Fruit fly (Drosophila melanogaster) whole organism, embryonic: ENCODE results near the gene G6P.
A peak's percentile ranks its signal among the peaks of the same experiment; 100 is the strongest.

Experiments used
- ATbp ChIP-seq: fragments of 200-800 bp; sonication (Bioruptor generic); optimal IDR thresholded peaks from 2 replicates; lab custom pipeline; 2017; ENCODE audit warnings: missing biosample characterization, mild to moderate bottlenecking, missing genetic modification characterization, missing genetic modification reagents
- CG11456 ChIP-seq: fragments of 200-800 bp; sonication (Bioruptor generic); IDR thresholded peaks from 3 replicates; pipeline ENCODE4 v1.3.6; 2022; ENCODE audit warnings: missing biosample characterization, missing genetic modification characterization
- CG12219 ChIP-seq: fragments of 200-800 bp; sonication (Bioruptor generic); optimal IDR thresholded peaks from 3 replicates; lab custom pipeline; 2018; ENCODE audit warnings: missing biosample characterization, mild to moderate bottlenecking, missing genetic modification characterization
- CG12299 ChIP-seq: fragments of 200-800 bp; sonication (Bioruptor generic); optimal IDR thresholded peaks from 2 replicates; lab custom pipeline; 2018; ENCODE audit warnings: missing biosample characterization, mild to moderate bottlenecking, missing genetic modification characterization
- CG14014 ChIP-seq: fragments of 200-800 bp; sonication (Bioruptor generic); IDR thresholded peaks from 2 replicates; pipeline ENCODE4 v1.3.6; 2022; ENCODE audit warnings: missing biosample characterization, missing genetic modification characterization
- CG1647 ChIP-seq: fragments of 200-800 bp; sonication (Bioruptor generic); optimal IDR thresholded peaks from 3 replicates; lab custom pipeline; 2016; ENCODE audit warnings: missing biosample characterization, missing genetic modification characterization
- CG17612 ChIP-seq: fragments of 200-800 bp; sonication (Bioruptor generic); IDR thresholded peaks from 2 replicates; pipeline ENCODE4 v1.3.6; 2022; ENCODE audit warnings: missing biosample characterization, missing genetic modification characterization
- CG17829 ChIP-seq: fragments of 200-800 bp; optimal IDR thresholded peaks from 2 replicates; lab custom pipeline; 2019; ENCODE audit warnings: missing biosample characterization, mild to moderate bottlenecking, missing genetic modification characterization, moderate library complexity
- CG18011 ChIP-seq: fragments of 200-800 bp; sonication (Bioruptor generic); optimal IDR thresholded peaks from 2 replicates; lab custom pipeline; 2017; ENCODE audit warnings: missing biosample characterization, missing genetic modification characterization, mild to moderate bottlenecking, moderate library complexity, missing genotype
- CG1832 ChIP-seq: fragments of 200-800 bp; sonication (Bioruptor generic); optimal IDR thresholded peaks from 2 replicates; lab custom pipeline; 2017; ENCODE audit warnings: missing biosample characterization, mild to moderate bottlenecking, missing genetic modification characterization, inconsistent platforms
- CG18476 ChIP-seq: fragments of 200-800 bp; sonication (Bioruptor generic); optimal IDR thresholded peaks from 2 replicates; lab custom pipeline; 2016; ENCODE audit warnings: missing biosample characterization, mild to moderate bottlenecking, missing genetic modification characterization
- CG2202 ChIP-seq: fragments of 200-800 bp; sonication (Bioruptor generic); optimal IDR thresholded peaks from 2 replicates; lab custom pipeline; 2018; ENCODE audit warnings: missing biosample characterization, mild to moderate bottlenecking, missing genetic modification characterization
- CG31441 ChIP-seq: fragments of 200-800 bp; sonication (Bioruptor generic); IDR thresholded peaks from 2 replicates; pipeline ENCODE4 v1.3.6; 2022; ENCODE audit warnings: missing biosample characterization, missing genetic modification characterization
- CG32532 ChIP-seq: fragments of 200-800 bp; sonication (Bioruptor generic); IDR thresholded peaks from 2 replicates; pipeline ENCODE4 v1.3.6; 2022; ENCODE audit warnings: missing biosample characterization, missing genetic modification characterization
- CG3847 ChIP-seq: fragments of 200-800 bp; sonication (Bioruptor generic); IDR thresholded peaks from 2 replicates; pipeline ENCODE4 v1.3.6; 2022; ENCODE audit warnings: missing biosample characterization, missing genetic modification characterization
- CG42726 ChIP-seq: fragments of 200-800 bp; sonication (Bioruptor generic); IDR thresholded peaks from 2 replicates; pipeline ENCODE4 v1.3.6; 2022; ENCODE audit warnings: missing biosample characterization, missing genetic modification characterization; ENCODE audit not compliant: partially characterized antibody
- CG4404 ChIP-seq: fragments of 200-800 bp; sonication (Bioruptor generic); IDR thresholded peaks from 2 replicates; pipeline ENCODE4 v1.3.6; 2022; ENCODE audit warnings: missing biosample characterization, missing genetic modification characterization
- CG6175 ChIP-seq: fragments of 200-800 bp; sonication (Bioruptor generic); IDR thresholded peaks from 3 replicates; pipeline ENCODE4 v1.3.6; 2022; ENCODE audit warnings: missing biosample characterization, missing genetic modification characterization
- CG7963 ChIP-seq: fragments of 200-800 bp; sonication (Bioruptor generic); IDR thresholded peaks from 3 replicates; pipeline ENCODE4 v1.3.6; 2022; ENCODE audit warnings: missing biosample characterization, missing genetic modification characterization; ENCODE audit not compliant: partially characterized antibody
- CG8290 ChIP-seq, 3 experiments: fragments of 200-800 bp; sonication (Bioruptor generic); optimal IDR thresholded peaks; 2 replicates each; lab custom pipeline; 2016 to 2019; ENCODE audit warnings: missing biosample characterization in 3 of 3, missing genetic modification characterization in 3 of 3, mild to moderate bottlenecking in 2 of 3, moderate library complexity in 1 of 3
- CG8388 ChIP-seq: fragments of 200-800 bp; sonication (Bioruptor generic); optimal IDR thresholded peaks from 2 replicates; lab custom pipeline; 2019; ENCODE audit warnings: missing biosample characterization, mild to moderate bottlenecking, missing genetic modification characterization, moderate library complexity
- CG8478 ChIP-seq: fragments of >200 bp; optimal IDR thresholded peaks from 2 replicates; lab custom pipeline; 2018
- CG9437 ChIP-seq: fragments of 200-800 bp; sonication (Bioruptor generic); optimal IDR thresholded peaks from 2 replicates; lab custom pipeline; 2018; ENCODE audit warnings: missing biosample characterization, mild to moderate bottlenecking, missing genetic modification characterization
- D ChIP-seq, 2 experiments: fragments of 200-800 bp in 1 of 2; fragments of >200 bp in 1 of 2; sonication (Bioruptor generic) in 1 of 2; optimal IDR thresholded peaks; 2 replicates in 1 of 2; 3 replicates in 1 of 2; lab custom pipeline; 2017; ENCODE audit warnings: mild to moderate bottlenecking in 1 of 2, missing biosample characterization in 1 of 2, missing genetic modification characterization in 1 of 2, missing genetic modification reagents in 1 of 2
- Fer3 ChIP-seq: fragments of 200-800 bp; sonication (Bioruptor generic); optimal IDR thresholded peaks from 2 replicates; lab custom pipeline; 2018; ENCODE audit warnings: missing biosample characterization, mild to moderate bottlenecking, missing genetic modification characterization, moderate library complexity
- Pdp1 ChIP-seq, 2 experiments: fragments of 200-800 bp; sonication (Bioruptor generic); optimal IDR thresholded peaks; 3 replicates each; lab custom pipeline; 2016; ENCODE audit warnings: missing biosample characterization in 2 of 2, missing genetic modification characterization in 2 of 2, mild to moderate bottlenecking in 1 of 2, moderate library complexity in 1 of 2
- Sin3A ChIP-seq: fragments of >200 bp; optimal IDR thresholded peaks from 2 replicates; lab custom pipeline; 2018
- Ssrp ChIP-seq: fragments of 200-800 bp; sonication (Bioruptor generic); optimal IDR thresholded peaks from 2 replicates; lab custom pipeline; 2018; ENCODE audit warnings: missing biosample characterization, mild to moderate bottlenecking, missing genetic modification characterization, moderate library complexity
- ab ChIP-seq: fragments of 200-800 bp; sonication (Bioruptor generic); optimal IDR thresholded peaks from 2 replicates; lab custom pipeline; 2016; ENCODE audit warnings: missing biosample characterization, missing genetic modification characterization
- abd-A ChIP-seq: fragments of 200-800 bp; sonication (Bioruptor generic); optimal IDR thresholded peaks from 3 replicates; lab custom pipeline; 2019; ENCODE audit warnings: missing biosample characterization, mild to moderate bottlenecking, missing genetic modification characterization, moderate library complexity
- ac ChIP-seq: fragments of 200-800 bp; sonication (Bioruptor generic); optimal IDR thresholded peaks from 3 replicates; lab custom pipeline; 2017; ENCODE audit warnings: missing biosample characterization, mild to moderate bottlenecking, missing genetic modification characterization
- amos ChIP-seq: fragments of 200-800 bp; sonication (Bioruptor generic); IDR thresholded peaks from 2 replicates; pipeline ENCODE4 v1.3.6; 2022; ENCODE audit warnings: missing biosample characterization, missing genetic modification characterization; ENCODE audit not compliant: partially characterized antibody
- bcd ChIP-seq: fragments of 200-800 bp; sonication (Bioruptor generic); optimal IDR thresholded peaks from 2 replicates; lab custom pipeline; 2017; ENCODE audit warnings: missing biosample characterization, mild to moderate bottlenecking, missing genetic modification characterization
- chif ChIP-seq, 2 experiments: fragments of 200-800 bp; sonication (Bioruptor generic); optimal IDR thresholded peaks; 3 replicates each; lab custom pipeline; 2016; ENCODE audit warnings: missing biosample characterization in 2 of 2, missing genetic modification characterization in 2 of 2
- emc ChIP-seq: fragments of 200-800 bp; sonication (Bioruptor generic); optimal IDR thresholded peaks from 2 replicates; lab custom pipeline; 2016; ENCODE audit warnings: missing biosample characterization, missing genetic modification characterization
- gce ChIP-seq: fragments of 200-800 bp; sonication (Bioruptor generic); IDR thresholded peaks from 3 replicates; pipeline ENCODE4 v1.3.6; 2022; ENCODE audit warnings: missing biosample characterization, missing genetic modification characterization
- gt ChIP-seq: fragments of 200-800 bp; sonication (Bioruptor generic); IDR thresholded peaks from 2 replicates; pipeline ENCODE4 v1.3.6; 2022; ENCODE audit warnings: missing biosample characterization, missing genetic modification characterization
- ham ChIP-seq: fragments of 200-800 bp; sonication (Bioruptor generic); IDR thresholded peaks from 2 replicates; pipeline ENCODE4 v1.3.6; 2022; ENCODE audit warnings: missing biosample characterization, missing genetic modification characterization
- ind ChIP-seq: fragments of 200-800 bp; sonication (Bioruptor generic); optimal IDR thresholded peaks from 3 replicates; lab custom pipeline; 2016; ENCODE audit warnings: missing biosample characterization, missing genetic modification characterization
- insv ChIP-seq, 2 experiments: fragments of 200-800 bp; sonication (Bioruptor generic); optimal IDR thresholded peaks; 3 replicates each; lab custom pipeline; 2016 to 2018; ENCODE audit warnings: missing biosample characterization in 2 of 2, missing genetic modification characterization in 2 of 2
- klu ChIP-seq: fragments of 200-800 bp; sonication (Bioruptor generic); IDR thresholded peaks from 2 replicates; pipeline ENCODE4 v1.3.6; 2022; ENCODE audit warnings: missing biosample characterization, missing genetic modification characterization
- nau ChIP-seq: fragments of 200-800 bp; sonication (Bioruptor generic); optimal IDR thresholded peaks from 3 replicates; lab custom pipeline; 2017; ENCODE audit warnings: missing biosample characterization, mild to moderate bottlenecking, missing genetic modification characterization, missing genetic modification reagents
- peb ChIP-seq: fragments of 200-800 bp; sonication (Bioruptor generic); IDR thresholded peaks from 2 replicates; pipeline ENCODE4 v1.3.6; 2022; ENCODE audit warnings: missing biosample characterization, missing genetic modification characterization
- repo ChIP-seq: fragments of 200-800 bp; sonication (Bioruptor generic); optimal IDR thresholded peaks from 2 replicates; lab custom pipeline; 2016; ENCODE audit warnings: missing biosample characterization, missing genetic modification characterization
- sna ChIP-seq: fragments of 200-800 bp; sonication (Bioruptor generic); IDR thresholded peaks from 2 replicates; pipeline ENCODE4 v1.3.6; 2022; ENCODE audit warnings: missing biosample characterization, missing genetic modification characterization; ENCODE audit not compliant: partially characterized antibody
- ssp ChIP-seq: fragments of 200-800 bp; sonication (Bioruptor generic); IDR thresholded peaks from 2 replicates; pipeline ENCODE4 v1.3.6; 2022; ENCODE audit warnings: missing biosample characterization, missing genetic modification characterization
- tio ChIP-seq: fragments of 200-800 bp; sonication (Bioruptor generic); optimal IDR thresholded peaks from 2 replicates; lab custom pipeline; 2017; ENCODE audit warnings: missing biosample characterization, missing genetic modification characterization, inconsistent platforms
- unpg ChIP-seq: fragments of 200-800 bp; sonication (Bioruptor generic); optimal IDR thresholded peaks from 3 replicates; lab custom pipeline; 2018; ENCODE audit warnings: missing biosample characterization, mild to moderate bottlenecking, missing genetic modification characterization, moderate library complexity
- vfl ChIP-seq: fragments of 200-800 bp; sonication (Bioruptor generic); optimal IDR thresholded peaks from 2 replicates; lab custom pipeline; 2016; ENCODE audit warnings: missing biosample characterization, missing genetic modification characterization
- zfh2 ChIP-seq: fragments of 200-800 bp; sonication (Bioruptor generic); optimal IDR thresholded peaks from 2 replicates; lab custom pipeline; 2016; ENCODE audit warnings: missing biosample characterization, missing genetic modification characterization

The G6P gene

DNA sequence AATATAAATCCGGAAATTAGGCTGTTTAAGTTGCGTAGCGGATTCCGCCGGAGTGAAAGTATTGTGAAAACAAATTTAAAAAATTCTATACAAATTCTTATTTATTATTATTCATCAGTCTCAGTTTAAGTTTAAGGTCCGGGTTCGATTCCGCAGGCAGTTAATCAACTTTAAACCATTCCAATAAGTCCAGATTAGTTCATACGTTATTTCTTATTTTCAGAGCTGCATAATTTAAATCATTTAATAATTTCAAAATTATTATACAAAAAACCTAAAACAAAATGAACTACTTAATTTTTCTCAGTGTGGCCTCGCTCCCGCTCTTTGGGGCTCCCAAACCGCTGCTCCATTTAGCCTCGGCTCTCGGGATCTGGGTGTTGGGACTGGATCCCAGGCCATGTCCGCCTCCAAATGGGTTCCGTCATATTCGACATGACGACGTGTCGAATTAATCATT, 14.8 kb upstream of the G6P start (continued):
- TF ChIP-seq chif (GFP tag; optimal IDR thresholded peaks at IDR 0.05; lab: Kevin White, UChicago) (peak; percentile 36 to 81), CG9437 (peak; percentile 88), ac (GFP tag; lab: Kevin White, UChicago) (peak; percentile 59), abd-A (tag; lab: Kevin White, UChicago) (no peak), insv (GFP tag; optimal IDR thresholded peaks at IDR 0.05; lab: Kevin White, UChicago) (peak in 1 of 2 experiments; percentile 59), CG18476 (GFP tag; lab: Kevin White, UChicago) (peak; percentile 86), zfh2 (GFP tag; lab: Kevin White, UChicago) (peak; percentile 52), ATbp (GFP tag; lab: Kevin White, UChicago) (peak; percentile 87), repo (peak; percentile 22), bcd (GFP tag; lab: Kevin White, UChicago) (peak; percentile 90), CG17829 (tag; lab: Kevin White, UChicago) (peak; percentile 93), peb (GFP tag; lab: Robert Waterston, UW) (peak; percentile 64), CG31441 (GFP tag; lab: Robert Waterston, UW) (peak; percentile 94), CG42726 (no peak), ab (GFP tag; lab: Kevin White, UChicago) (peak; percentile 36), CG1832 (GFP tag; lab: Kevin White, UChicago) (no peak), CG12299 (tag; lab: Kevin White, UChicago) (peak; percentile 61), Fer3 (tag; lab: Kevin White, UChicago) (peak; percentile 74), emc (no peak), CG17612 (GFP tag; lab: Robert Waterston, UW) (peak; percentile 39; the same call in 1 of the 2 replicates), ind (peak; percentile 79), CG18011 (GFP tag; lab: Kevin White, UChicago) (peak; percentile 53), CG14014 (GFP tag; lab: Robert Waterston, UW) (peak; percentile 61), amos (GFP tag; lab: Robert Waterston, UW) (no peak), Ssrp (tag; lab: Kevin White, UChicago) (peak; percentile 92), tio (peak; percentile 93), sna (GFP tag; lab: Robert Waterston, UW) (no peak), CG11456 (GFP tag; lab: Robert Waterston, UW) (peak; percentile 30; the same call in 1 of the 3 replicates), Sin3A (lab: Kevin White, UChicago) (no peak), CG7963 (GFP tag; lab: Robert Waterston, UW) (no peak), CG2202 (tag; lab: Kevin White, UChicago) (peak; percentile 81), D (optimal IDR thresholded peaks at IDR 0.05; lab: Kevin White, UChicago) (no peak), D (GFP tag; optimal IDR thresholded peaks at IDR 0.05; lab: Kevin White, UChicago) (peak; percentile 93), CG8388 (GFP tag; lab: Kevin White, UChicago) (peak; percentile 87), CG12219 (GFP tag; lab: Kevin White, UChicago) (peak; percentile 72), ham (GFP tag; lab: Robert Waterston, UW) (no peak), Pdp1 (GFP tag; optimal IDR thresholded peaks at IDR 0.05; lab: Kevin White, UChicago) (peak; percentile 65 to 74), CG32532 (GFP tag; lab: Robert Waterston, UW) (peak; percentile 65), unpg (peak; percentile 88), CG4404 (GFP tag; lab: Robert Waterston, UW) (peak; percentile 64), gt (GFP tag; lab: Robert Waterston, UW) (peak; percentile 36; the same call in 1 of the 2 replicates), klu (GFP tag; lab: Robert Waterston, UW) (peak; percentile 75; the same call in 1 of the 2 replicates), CG6175 (no peak), ssp (peak; percentile 65), CG8478 (lab: Kevin White, UChicago) (no peak), vfl (peak; percentile 59), gce (GFP tag; lab: Robert Waterston, UW) (peak; percentile 27; the same call in 1 of the 3 replicates), CG8290 (GFP tag; optimal IDR thresholded peaks at IDR 0.05; lab: Kevin White, UChicago) (peak; percentile 67), CG8290 (tag; optimal IDR thresholded peaks at IDR 0.05; lab: Kevin White, UChicago) (peak in 1 of 2 experiments; percentile 40), CG3847 (GFP tag; lab: Robert Waterston, UW) (peak; percentile 69), CG1647 (peak; percentile 46), nau (peak; percentile 84)
